Fruit fly (Drosophila melanogaster): ENCODE measurements around the gene HIP.
A peak's percentile ranks its signal among the peaks of the same experiment; 100 is the strongest.

Gene HIP

DNA sequence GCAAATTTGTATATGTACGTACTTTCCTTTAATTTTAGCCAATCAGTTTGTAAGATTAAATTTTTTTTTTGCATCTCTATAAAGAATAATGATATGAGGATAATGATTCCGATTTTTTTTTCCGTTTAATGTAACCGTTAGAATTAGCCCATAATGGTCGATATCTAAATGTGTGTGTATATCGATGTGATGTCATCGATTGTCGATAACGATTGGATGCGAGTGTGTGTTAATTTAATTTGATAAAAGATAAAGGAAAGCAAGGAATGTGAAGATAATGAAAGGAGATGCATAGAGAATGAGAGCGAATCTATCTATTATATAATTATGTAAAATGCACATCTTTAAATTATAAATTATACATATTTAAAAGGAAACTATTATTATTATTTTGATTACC lies 10.5 kb upstream of the HIP start (continued):
- peak; percentile 78 for TF ChIP-seq ato (GFP tag; IDR thresholded peaks at IDR 0.05; ENCODE audit: partially characterized antibody)
- peak; percentile 44; the same call in 1 of the 3 replicates for TF ChIP-seq knrl (GFP tag; IDR thresholded peaks at IDR 0.05; ENCODE audit: partially characterized antibody)
- TF ChIP-seq hbn (GFP tag; IDR thresholded peaks at IDR 0.05; ENCODE audit: partially characterized antibody): peak; percentile 35; the same call in 1 of the 2 replicates
- peak; percentile 65 for TF ChIP-seq Bgb (GFP tag; IDR thresholded peaks at IDR 0.05; ENCODE audit: partially characterized antibody)
- TF ChIP-seq dmrt99B (tag; optimal IDR thresholded peaks at IDR 0.05): no peak
- TF ChIP-seq tna (GFP tag; IDR thresholded peaks at IDR 0.05; ENCODE audit: partially characterized antibody): peak; percentile 82
- TF ChIP-seq sr (GFP tag; IDR thresholded peaks at IDR 0.05): no peak
- no peak for TF ChIP-seq lilli (GFP tag; optimal IDR thresholded peaks at IDR 0.05)
- TF ChIP-seq E2f2 (GFP tag; IDR thresholded peaks at IDR 0.05): peak; percentile 48
- TF ChIP-seq peb (GFP tag; IDR thresholded peaks at IDR 0.05): no peak
- TF ChIP-seq Myb (GFP tag; optimal IDR thresholded peaks at IDR 0.05): peak; percentile 45
- TF ChIP-seq CG18599 (GFP tag; optimal IDR thresholded peaks at IDR 0.05): no peak
- TF ChIP-seq CG7839 (tag; optimal IDR thresholded peaks at IDR 0.05): no peak
- TF ChIP-seq ranshi (GFP tag; IDR thresholded peaks at IDR 0.05): no peak
- no peak for TF ChIP-seq ara (GFP tag; IDR thresholded peaks at IDR 0.05)
- no peak for TF ChIP-seq Side (GFP tag; optimal IDR thresholded peaks at IDR 0.05)
- no peak for TF ChIP-seq schlank (tag; optimal IDR thresholded peaks at IDR 0.05)
- TF ChIP-seq CG9437 (GFP tag; optimal IDR thresholded peaks at IDR 0.05): no peak
- peak; percentile 76 for TF ChIP-seq CG14860 (GFP tag; IDR thresholded peaks at IDR 0.05; ENCODE audit: partially characterized antibody)
- TF ChIP-seq z (GFP tag; IDR thresholded peaks at IDR 0.05): no peak
- peak; percentile 70 for TF ChIP-seq vnd (GFP tag; IDR thresholded peaks at IDR 0.05; ENCODE audit: partially characterized antibody)
- TF ChIP-seq chinmo (GFP tag; IDR thresholded peaks at IDR 0.05; ENCODE audit: partially characterized antibody): peak; percentile 59; the same call in 1 of the 4 replicates
- TF ChIP-seq CG4360 (GFP tag; IDR thresholded peaks at IDR 0.05): no peak
- TF ChIP-seq HLH4C (GFP tag; IDR thresholded peaks at IDR 0.05; ENCODE audit: partially characterized antibody): peak; percentile 90
- TF ChIP-seq CG5245 (GFP tag; optimal IDR thresholded peaks at IDR 0.05): no peak
- no peak for TF ChIP-seq Optix (GFP tag; IDR thresholded peaks at IDR 0.05)
- TF ChIP-seq CG34422 (GFP tag; IDR thresholded peaks at IDR 0.05): no peak
- TF ChIP-seq Dip2 (GFP tag; IDR thresholded peaks at IDR 0.05): no peak
- TF ChIP-seq prd (optimal IDR thresholded peaks at IDR 0.05): no peak
- no peak for TF ChIP-seq prd (GFP tag; IDR thresholded peaks at IDR 0.05)
- peak; percentile 65 for TF ChIP-seq Dref (GFP tag; IDR thresholded peaks at IDR 0.05)
- peak; percentile 95 for TF ChIP-seq stwl (tag; optimal IDR thresholded peaks at IDR 0.05)
- peak; percentile 34; the same call in 1 of the 2 replicates for TF ChIP-seq inv (GFP tag; IDR thresholded peaks at IDR 0.05; ENCODE audit: partially characterized antibody)
- peak in 1 of 2 experiments; percentile 49 for TF ChIP-seq Pdp1 (GFP tag; optimal IDR thresholded peaks at IDR 0.05)
- TF ChIP-seq CrebB (tag; optimal IDR thresholded peaks at IDR 0.05): no peak
- peak; percentile 69 for TF ChIP-seq CG13287 (GFP tag; IDR thresholded peaks at IDR 0.05; ENCODE audit: partially characterized antibody)
- no peak for TF ChIP-seq cwo (GFP tag; optimal IDR thresholded peaks at IDR 0.05)
- no peak for TF ChIP-seq CG8089 (GFP tag; optimal IDR thresholded peaks at IDR 0.05)
- TF ChIP-seq zen2 (GFP tag; IDR thresholded peaks at IDR 0.05; ENCODE audit: partially characterized antibody): peak; percentile 73; the same call in 2 of the 3 replicates
- TF ChIP-seq Bteb2 (GFP tag; optimal IDR thresholded peaks at IDR 0.05): no peak
- TF ChIP-seq CG15514 (GFP tag; optimal IDR thresholded peaks at IDR 0.05): no peak
- no peak for TF ChIP-seq C15 (GFP tag; IDR thresholded peaks at IDR 0.05)
- TF ChIP-seq Dp (GFP tag; optimal IDR thresholded peaks at IDR 0.05): peak; percentile 22
- TF ChIP-seq nerfin-2 (GFP tag; IDR thresholded peaks at IDR 0.05; ENCODE audit: partially characterized antibody): peak; percentile 86
- peak; percentile 39 for TF ChIP-seq BEAF-32 (GFP tag; optimal IDR thresholded peaks at IDR 0.05)
- peak; percentile 80; the same call in 2 of the 3 replicates for TF ChIP-seq Opbp (GFP tag; IDR thresholded peaks at IDR 0.05; ENCODE audit: partially characterized antibody)
- TF ChIP-seq mld (GFP tag; IDR thresholded peaks at IDR 0.05; ENCODE audit: partially characterized antibody): peak; percentile 83
- no peak for TF ChIP-seq bsh (GFP tag; optimal IDR thresholded peaks at IDR 0.05)
